Worm (Caenorhabditis elegans) whole organism, young adult: ENCODE measurements around the gene frm-2.

Source experiments
- B0035.1 ChIP-seq: sonication (generic microtip); optimal IDR thresholded peaks from 2 replicates; lab custom pipeline; 2016; ENCODE audit warnings: missing genetic modification characterization, mild to moderate bottlenecking, missing compliant biosample characterization, missing genotype, missing genetic modification reagents
- B0261.1 ChIP-seq: sonication (generic microtip); optimal IDR thresholded peaks from 2 replicates; lab custom pipeline; 2016; ENCODE audit warnings: mild to moderate bottlenecking, missing genetic modification characterization, moderate library complexity, missing compliant biosample characterization
- B0336.3 ChIP-seq: fragments of 200-800 bp; sonication (Bioruptor generic); IDR thresholded peaks from 2 replicates; pipeline ENCODE4 v1.3.6; 2022; ENCODE audit warnings: missing genetic modification characterization, missing compliant biosample characterization
- C17E4.6 ChIP-seq: fragments of 200-800 bp; sonication (Bioruptor generic); IDR thresholded peaks from 2 replicates; pipeline ENCODE4 v1.3.6; 2022; ENCODE audit warnings: missing genetic modification reagents, missing genetic modification characterization, missing compliant biosample characterization
- F10E7.11 ChIP-seq: sonication (generic microtip); optimal IDR thresholded peaks from 2 replicates; lab custom pipeline; 2017; ENCODE audit warnings: mild to moderate bottlenecking, missing genetic modification characterization, moderate library complexity, missing compliant biosample characterization
- F23B12.7 ChIP-seq: sonication (generic microtip); optimal IDR thresholded peaks from 2 replicates; lab custom pipeline; 2017; ENCODE audit warnings: missing genetic modification characterization, mild to moderate bottlenecking, missing compliant biosample characterization, antibody characterized with exemption, moderate library complexity; ENCODE audit not compliant: insufficient read depth
- F49E8.2 ChIP-seq: sonication (generic microtip); optimal IDR thresholded peaks from 3 replicates; lab custom pipeline; 2017; ENCODE audit warnings: missing genetic modification characterization, mild to moderate bottlenecking, missing compliant biosample characterization, antibody characterized with exemption, moderate library complexity; ENCODE audit not compliant: insufficient read depth
- F57A8.1 ChIP-seq: fragments of 200-800 bp; sonication (Bioruptor generic); optimal IDR thresholded peaks from 2 replicates; lab custom pipeline; 2018; ENCODE audit warnings: mild to moderate bottlenecking, missing genetic modification characterization, moderate library complexity, missing compliant biosample characterization
- F57C9.4 ChIP-seq: sonication (generic microtip); optimal IDR thresholded peaks from 2 replicates; lab custom pipeline; 2017; ENCODE audit warnings: mild to moderate bottlenecking, missing genetic modification characterization, missing compliant biosample characterization
- K12H6.12 ChIP-seq: fragments of 200-800 bp; sonication (Bioruptor generic); optimal IDR thresholded peaks from 2 replicates; lab custom pipeline; 2018; ENCODE audit warnings: mild to moderate bottlenecking, missing genetic modification characterization, missing compliant biosample characterization
- Y53F4B.3 ChIP-seq: fragments of 200-800 bp; sonication (Bioruptor generic); IDR thresholded peaks from 2 replicates; pipeline ENCODE4 v1.3.6; 2022; ENCODE audit warnings: missing genetic modification reagents, missing genetic modification characterization, missing compliant biosample characterization
- Y53G8AR.9 ChIP-seq: fragments of 200-800 bp; sonication (Bioruptor generic); conservative IDR thresholded peaks from 2 replicates; pipeline ENCODE4 v1.3.6; 2022; ENCODE audit warnings: missing genetic modification reagents, missing genetic modification characterization, missing compliant biosample characterization
- Y56A3A.18 ChIP-seq: fragments of 200-800 bp; sonication (Bioruptor generic); IDR thresholded peaks from 2 replicates; pipeline ENCODE4 v1.3.6; 2022; ENCODE audit warnings: missing genetic modification reagents, missing genetic modification characterization, missing compliant biosample characterization
- Y67H2A.10 ChIP-seq: fragments of 200-800 bp; sonication (Bioruptor generic); conservative IDR thresholded peaks from 2 replicates; pipeline ENCODE4 v1.3.6; 2022; ENCODE audit warnings: missing genetic modification reagents, missing genetic modification characterization, missing compliant biosample characterization
- ZK185.1 ChIP-seq: sonication (generic microtip); optimal IDR thresholded peaks from 2 replicates; lab custom pipeline; 2016; ENCODE audit warnings: mild to moderate bottlenecking, missing genetic modification characterization, missing compliant biosample characterization; ENCODE audit not compliant: poor library complexity, severe bottlenecking
- atf-7 ChIP-seq: sonication (generic microtip); optimal IDR thresholded peaks from 2 replicates; lab custom pipeline; 2017; ENCODE audit warnings: mild to moderate bottlenecking, missing genetic modification characterization, missing compliant biosample characterization
- athp-1 ChIP-seq: sonication (generic microtip); optimal IDR thresholded peaks from 2 replicates; lab custom pipeline; 2017; ENCODE audit warnings: mild to moderate bottlenecking, missing genetic modification characterization, missing compliant biosample characterization
- attf-3 ChIP-seq: fragments of 200-800 bp; sonication (Bioruptor generic); conservative IDR thresholded peaks from 2 replicates; pipeline ENCODE4 v1.3.6; 2022; ENCODE audit warnings: missing genetic modification reagents, missing genetic modification characterization, missing compliant biosample characterization
- attf-5 ChIP-seq: fragments of 200-800 bp; sonication (Bioruptor generic); optimal IDR thresholded peaks from 2 replicates; lab custom pipeline; 2018; ENCODE audit warnings: mild to moderate bottlenecking, missing genetic modification characterization, missing compliant biosample characterization
- attf-6 ChIP-seq: fragments of 200-800 bp; sonication (Bioruptor generic); IDR thresholded peaks from 2 replicates; pipeline ENCODE4 v1.3.6; 2022; ENCODE audit warnings: missing genetic modification reagents, missing genetic modification characterization, missing compliant biosample characterization
- ceh-27 ChIP-seq: fragments of 200-800 bp; sonication (Bioruptor generic); optimal IDR thresholded peaks from 2 replicates; lab custom pipeline; 2018; ENCODE audit warnings: mild to moderate bottlenecking, missing genetic modification characterization, moderate library complexity, missing compliant biosample characterization
- ceh-58 ChIP-seq: fragments of 200-800 bp; sonication (Bioruptor generic); IDR thresholded peaks from 2 replicates; pipeline ENCODE4 v1.3.6; 2022; ENCODE audit warnings: missing genetic modification characterization, missing compliant biosample characterization
- die-1 ChIP-seq: sonication (generic microtip); optimal IDR thresholded peaks from 2 replicates; lab custom pipeline; 2016; ENCODE audit warnings: missing genotype, mild to moderate bottlenecking, missing genetic modification characterization, missing compliant biosample characterization
- efl-1 ChIP-seq: fragments of 150-350 bp; optimal IDR thresholded peaks from 2 replicates; lab custom pipeline; 2014; ENCODE audit warnings: missing biosample characterization, missing genetic modification reagents, missing genetic modification characterization
- ets-4 ChIP-seq: fragments of 200-800 bp; sonication (Bioruptor generic); optimal IDR thresholded peaks from 2 replicates; lab custom pipeline; 2018; ENCODE audit warnings: mild to moderate bottlenecking, missing genetic modification characterization, missing compliant biosample characterization
- hlh-12 ChIP-seq: sonication (generic microtip); optimal IDR thresholded peaks from 2 replicates; lab custom pipeline; 2016; ENCODE audit warnings: missing genetic modification characterization, missing compliant biosample characterization
- hmg-20 ChIP-seq: fragments of 200-800 bp; sonication (Bioruptor generic); IDR thresholded peaks from 2 replicates; pipeline ENCODE4 v1.3.6; 2022; ENCODE audit warnings: missing genetic modification reagents, missing genetic modification characterization, missing compliant biosample characterization
- hrde-1 ChIP-seq: sonication (generic microtip); optimal IDR thresholded peaks from 2 replicates; lab custom pipeline; 2016; ENCODE audit warnings: missing genetic modification characterization, mild to moderate bottlenecking, missing compliant biosample characterization, moderate library complexity, missing genotype, missing genetic modification reagents, borderline replicate concordance
- hsf-1 ChIP-seq: fragments of 200-800 bp; sonication (Bioruptor generic); IDR thresholded peaks from 2 replicates; pipeline ENCODE4 v1.3.6; 2022; ENCODE audit warnings: missing genetic modification reagents, missing genetic modification characterization, missing compliant biosample characterization
- lag-1 ChIP-seq: fragments of 200-800 bp; sonication (Bioruptor generic); IDR thresholded peaks from 2 replicates; pipeline ENCODE4 v1.3.6; 2022; ENCODE audit warnings: missing genetic modification reagents, missing genetic modification characterization, missing compliant biosample characterization
- let-526 ChIP-seq: fragments of 200-800 bp; sonication (Bioruptor generic); IDR thresholded peaks from 2 replicates; pipeline ENCODE4 v1.3.6; 2022; ENCODE audit warnings: missing genetic modification reagents, missing genetic modification characterization, missing compliant biosample characterization
- lin-26 ChIP-seq: fragments of 200-800 bp; sonication (Bioruptor generic); IDR thresholded peaks from 2 replicates; pipeline ENCODE4 v1.3.6; 2022; ENCODE audit warnings: missing genetic modification reagents, missing genetic modification characterization, missing compliant biosample characterization
- madf-10 ChIP-seq: sonication (generic microtip); optimal IDR thresholded peaks from 2 replicates; lab custom pipeline; 2016; ENCODE audit warnings: mild to moderate bottlenecking, missing genetic modification characterization, missing compliant biosample characterization
- madf-3 ChIP-seq: fragments of 200-800 bp; sonication (Bioruptor generic); IDR thresholded peaks from 2 replicates; pipeline ENCODE4 v1.3.6; 2022; ENCODE audit warnings: missing genetic modification reagents, missing genetic modification characterization, missing compliant biosample characterization
- madf-8 ChIP-seq: fragments of 200-800 bp; sonication (Bioruptor generic); conservative IDR thresholded peaks from 2 replicates; pipeline ENCODE4 v1.3.6; 2022; ENCODE audit warnings: missing genetic modification reagents, missing genetic modification characterization, missing compliant biosample characterization
- mxl-1 ChIP-seq: sonication (generic microtip); optimal IDR thresholded peaks from 2 replicates; lab custom pipeline; 2016; ENCODE audit warnings: missing genetic modification characterization, missing compliant biosample characterization
- nfyb-1 ChIP-seq: fragments of 200-800 bp; sonication (Bioruptor generic); IDR thresholded peaks from 2 replicates; pipeline ENCODE4 v1.3.6; 2022; ENCODE audit warnings: missing genetic modification reagents, missing genetic modification characterization, missing compliant biosample characterization
- nhr-179 ChIP-seq: sonication (generic microtip); optimal IDR thresholded peaks from 2 replicates; lab custom pipeline; 2016; ENCODE audit warnings: mild to moderate bottlenecking, missing genetic modification characterization, missing compliant biosample characterization
- nhr-80 ChIP-seq: sonication (generic microtip); optimal IDR thresholded peaks from 2 replicates; lab custom pipeline; 2016; ENCODE audit warnings: missing genetic modification characterization, missing compliant biosample characterization
- pha-4 ChIP-seq: fragments of 150-350 bp; sonication (generic microtip); optimal IDR thresholded peaks from 2 replicates; lab custom pipeline; 2014; ENCODE audit warnings: missing biosample characterization, missing genetic modification reagents, missing genetic modification characterization
- rec-8 ChIP-seq, 2 experiments: sonication (generic microtip); optimal IDR thresholded peaks; 2 replicates each; lab custom pipeline; 2016; ENCODE audit warnings: mild to moderate bottlenecking in 2 of 2, missing genetic modification characterization in 2 of 2, missing genetic modification reagents in 2 of 2, missing genotype in 2 of 2, missing biosample characterization in 1 of 2, missing compliant biosample characterization in 1 of 2, moderate library complexity in 1 of 2
- repo-1 ChIP-seq: sonication (generic microtip); optimal IDR thresholded peaks from 2 replicates; lab custom pipeline; 2017; ENCODE audit warnings: mild to moderate bottlenecking, missing genetic modification characterization, missing compliant biosample characterization
- somi-1 ChIP-seq: fragments of 200-800 bp; sonication (Bioruptor generic); optimal IDR thresholded peaks from 2 replicates; lab custom pipeline; 2018; ENCODE audit warnings: mild to moderate bottlenecking, missing genetic modification characterization, missing compliant biosample characterization
- unc-130 ChIP-seq: sonication (generic microtip); optimal IDR thresholded peaks from 2 replicates; lab custom pipeline; 2016; ENCODE audit warnings: missing genetic modification reagents, missing genetic modification characterization, missing compliant biosample characterization
- unc-62 ChIP-seq: fragments of 150-350 bp; optimal IDR thresholded peaks from 2 replicates; lab custom pipeline; 2014; ENCODE audit warnings: missing biosample characterization, missing genetic modification reagents, missing genetic modification characterization
- ztf-3 ChIP-seq: fragments of 200-800 bp; sonication (Bioruptor generic); optimal IDR thresholded peaks from 2 replicates; lab custom pipeline; 2018; ENCODE audit warnings: mild to moderate bottlenecking, missing genetic modification characterization, missing compliant biosample characterization

Gene frm-2

DNA sequence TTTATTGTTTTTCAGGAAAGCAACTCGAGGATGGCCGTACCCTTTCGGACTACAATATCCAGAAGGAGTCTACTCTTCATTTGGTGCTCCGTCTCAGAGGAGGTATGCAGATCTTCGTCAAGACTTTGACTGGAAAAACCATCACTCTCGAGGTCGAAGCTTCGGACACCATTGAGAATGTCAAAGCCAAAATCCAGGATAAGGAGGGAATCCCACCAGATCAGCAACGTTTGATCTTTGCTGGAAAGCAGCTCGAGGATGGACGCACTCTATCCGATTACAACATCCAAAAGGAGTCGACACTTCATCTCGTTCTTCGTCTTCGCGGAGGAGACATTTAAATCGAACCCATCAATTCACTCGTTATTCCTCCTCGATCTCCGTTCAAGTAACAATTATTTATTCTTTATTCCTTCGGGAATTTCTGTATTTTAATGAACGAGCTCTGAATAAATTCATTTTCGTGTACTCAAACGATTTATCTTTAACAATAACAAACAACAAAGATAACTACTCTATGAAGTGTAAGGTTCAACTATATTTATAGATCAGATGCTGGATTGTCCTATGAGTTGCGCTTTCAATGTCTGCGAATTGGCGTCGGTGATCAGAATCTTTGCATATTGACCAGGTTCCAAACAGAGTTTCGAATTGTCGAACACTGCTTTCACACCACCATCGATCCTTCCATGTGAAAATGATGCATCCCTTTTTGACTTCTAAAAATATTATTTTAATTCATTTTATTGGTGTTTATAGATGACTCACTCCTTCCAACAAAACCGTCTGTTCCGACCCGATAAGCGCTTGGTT, 38.4 kb downstream of the frm-2 start:
- TF ChIP-seq madf-3 (GFP tag; lab: Robert Waterston, UW) = peak; percentile 85
- TF ChIP-seq hlh-12 = no peak
- TF ChIP-seq Y53F4B.3 (GFP tag; lab: Robert Waterston, UW) = peak; percentile 33; the same call in 1 of the 2 replicates
- peak; percentile 73 for TF ChIP-seq F49E8.2 (tag; lab: Kevin White, UChicago)
- TF ChIP-seq C17E4.6 = 0 out of 2 replicates have a peak, but pooled peaks have one; percentile 31
- TF ChIP-seq die-1 = peak; percentile 46
- TF ChIP-seq atf-7 (tag; lab: Kevin White, UChicago) = peak; percentile 81
- TF ChIP-seq ZK185.1 (tag; lab: Kevin White, UChicago) = peak; percentile 75
- TF ChIP-seq Y56A3A.18 (GFP tag; lab: Robert Waterston, UW) = peak; percentile 81
- peak; percentile 40; the same call in 1 of the 2 replicates for TF ChIP-seq attf-3
- TF ChIP-seq ceh-27 (GFP tag; lab: Kevin White, UChicago) = peak; percentile 50
- peak; percentile 22 for TF ChIP-seq K12H6.12
- TF ChIP-seq efl-1 (GFP tag; lab: Kevin White, UChicago) = no peak
- peak; percentile 26 for TF ChIP-seq F23B12.7 (tag; lab: Kevin White, UChicago)
- TF ChIP-seq ztf-3 (GFP tag; lab: Kevin White, UChicago) = peak; percentile 21
- no peak for TF ChIP-seq unc-62 (GFP tag; lab: Kevin White, UChicago)
- peak; percentile 49 for TF ChIP-seq mxl-1
- TF ChIP-seq unc-130 (GFP tag; lab: Kevin White, UChicago) = no peak
- TF ChIP-seq Y53G8AR.9 (GFP tag; lab: Robert Waterston, UW) = peak; percentile 90
- no peak for TF ChIP-seq B0261.1 (tag; lab: Kevin White, UChicago)
- peak; percentile 96 for TF ChIP-seq repo-1 (tag; lab: Kevin White, UChicago)
- TF ChIP-seq rec-8 (tag; optimal IDR thresholded peaks at IDR 0.05; lab: Kevin White, UChicago) = peak in 1 of 2 experiments; percentile 15
- TF ChIP-seq hmg-20 (GFP tag; lab: Robert Waterston, UW) = 0 out of 2 replicates have a peak, but pooled peaks have one; percentile 30
- TF ChIP-seq somi-1 = peak; percentile 30
- TF ChIP-seq F57A8.1 (GFP tag; lab: Kevin White, UChicago) = no peak
- TF ChIP-seq F57C9.4 = no peak
- TF ChIP-seq nfyb-1 (GFP tag; lab: Robert Waterston, UW) = peak; percentile 86
- peak; percentile 55; the same call in 1 of the 2 replicates for TF ChIP-seq attf-6 (GFP tag; lab: Robert Waterston, UW)
- peak; percentile 39 for TF ChIP-seq attf-5
- TF ChIP-seq F10E7.11 (tag; lab: Kevin White, UChicago) = no peak
- peak; percentile 82 for TF ChIP-seq athp-1
- TF ChIP-seq B0336.3 (GFP tag; lab: Robert Waterston, UW) = peak; percentile 93
- TF ChIP-seq Y67H2A.10 = no peak
- peak; percentile 82 for TF ChIP-seq madf-10 (tag; lab: Kevin White, UChicago)
- peak; percentile 77; the same call in 1 of the 2 replicates for TF ChIP-seq lin-26 (GFP tag; lab: Robert Waterston, UW)
- TF ChIP-seq let-526 (GFP tag; lab: Robert Waterston, UW) = no peak
- TF ChIP-seq lag-1 (GFP tag; lab: Robert Waterston, UW) = no peak
- peak; percentile 77 for TF ChIP-seq hsf-1 (GFP tag; lab: Robert Waterston, UW)
- peak; percentile 85 for TF ChIP-seq B0035.1 (tag; lab: Kevin White, UChicago)
- peak; percentile 89 for TF ChIP-seq hrde-1 (tag; lab: Kevin White, UChicago)
- peak; percentile 5 for TF ChIP-seq ets-4 (GFP tag; lab: Kevin White, UChicago)
- peak; percentile 17 for TF ChIP-seq nhr-80 (tag; lab: Kevin White, UChicago)
- peak; percentile 81; the same call in 1 of the 2 replicates for TF ChIP-seq ceh-58 (GFP tag; lab: Robert Waterston, UW)
- no peak; the same call in 1 of the 2 replicates for TF ChIP-seq madf-8 (GFP tag; lab: Robert Waterston, UW)
- TF ChIP-seq pha-4 = peak; percentile 60
- TF ChIP-seq nhr-179 = no peak
